Fruit fly (Drosophila melanogaster) whole organism, embryonic: ENCODE results near the gene Iru.

Experiments
- Aef1 ChIP-seq: fragments of 200-800 bp; sonication (Bioruptor generic); IDR thresholded peaks from 3 replicates; pipeline ENCODE4 v1.3.6; 2022; ENCODE audit warnings: missing biosample characterization, missing genetic modification characterization
- Atf-2 ChIP-seq: fragments of 200-800 bp; sonication (Bioruptor generic); optimal IDR thresholded peaks from 2 replicates; lab custom pipeline; 2016; ENCODE audit warnings: missing biosample characterization, missing genetic modification characterization
- CG10274 ChIP-seq: fragments of 200-800 bp; sonication (Bioruptor generic); optimal IDR thresholded peaks from 3 replicates; lab custom pipeline; 2017; ENCODE audit warnings: missing biosample characterization, mild to moderate bottlenecking, missing genetic modification characterization
- CG10543 ChIP-seq: fragments of 200-800 bp; sonication (Bioruptor generic); optimal IDR thresholded peaks from 3 replicates; lab custom pipeline; 2017; ENCODE audit warnings: missing biosample characterization, mild to moderate bottlenecking, missing genetic modification characterization, moderate library complexity
- CG10959 ChIP-seq: fragments of 200-800 bp; sonication (Bioruptor generic); IDR thresholded peaks from 2 replicates; pipeline ENCODE4 v1.3.6; 2022; ENCODE audit warnings: missing biosample characterization, missing genetic modification characterization
- CG11398 ChIP-seq: fragments of 200-800 bp; sonication (Bioruptor generic); optimal IDR thresholded peaks from 2 replicates; lab custom pipeline; 2016; ENCODE audit warnings: missing biosample characterization, missing genetic modification characterization
- CG12071 ChIP-seq: fragments of 200-800 bp; sonication (Bioruptor generic); optimal IDR thresholded peaks from 3 replicates; lab custom pipeline; 2018; ENCODE audit warnings: missing biosample characterization, mild to moderate bottlenecking, missing genetic modification characterization
- CG12744 ChIP-seq: fragments of 200-800 bp; sonication (Bioruptor generic); optimal IDR thresholded peaks from 2 replicates; lab custom pipeline; 2016; ENCODE audit warnings: missing biosample characterization, missing genetic modification characterization
- CG13296 ChIP-seq: fragments of 200-800 bp; sonication (Bioruptor generic); optimal IDR thresholded peaks from 3 replicates; lab custom pipeline; 2018; ENCODE audit warnings: missing biosample characterization, mild to moderate bottlenecking, missing genetic modification characterization
- CG13624 ChIP-seq: fragments of 200-800 bp; sonication (Bioruptor generic); optimal IDR thresholded peaks from 2 replicates; lab custom pipeline; 2016; ENCODE audit warnings: missing biosample characterization, missing genetic modification characterization
- CG15073 ChIP-seq: fragments of 200-800 bp; sonication (Bioruptor generic); optimal IDR thresholded peaks from 2 replicates; lab custom pipeline; 2016; ENCODE audit warnings: missing biosample characterization, missing genetic modification characterization
- CG17385 ChIP-seq: fragments of 200-800 bp; sonication (Bioruptor generic); optimal IDR thresholded peaks from 3 replicates; lab custom pipeline; 2018; ENCODE audit warnings: missing biosample characterization, mild to moderate bottlenecking, missing genetic modification characterization
- CG17568 ChIP-seq: fragments of 200-800 bp; sonication (Bioruptor generic); optimal IDR thresholded peaks from 2 replicates; lab custom pipeline; 2018; ENCODE audit warnings: missing biosample characterization, mild to moderate bottlenecking, missing genetic modification characterization, moderate library complexity
- CG2129 ChIP-seq: fragments of 200-800 bp; sonication (Bioruptor generic); IDR thresholded peaks from 2 replicates; pipeline ENCODE4 v1.3.6; 2022; ENCODE audit warnings: missing biosample characterization, missing genetic modification characterization; ENCODE audit not compliant: partially characterized antibody
- CG42726 ChIP-seq: fragments of 200-800 bp; sonication (Bioruptor generic); IDR thresholded peaks from 2 replicates; pipeline ENCODE4 v1.3.6; 2022; ENCODE audit warnings: missing biosample characterization, missing genetic modification characterization; ENCODE audit not compliant: partially characterized antibody
- CG4360 ChIP-seq: fragments of 200-800 bp; sonication (Bioruptor generic); IDR thresholded peaks from 2 replicates; pipeline ENCODE4 v1.3.6; 2022; ENCODE audit warnings: missing biosample characterization, missing genetic modification characterization
- CG6791 ChIP-seq: fragments of 200-800 bp; sonication (Bioruptor generic); IDR thresholded peaks from 3 replicates; pipeline ENCODE4 v1.3.6; 2022; ENCODE audit warnings: missing biosample characterization, missing genetic modification characterization; ENCODE audit not compliant: partially characterized antibody
- CG8281 ChIP-seq: fragments of 200-800 bp; sonication (Bioruptor generic); optimal IDR thresholded peaks from 2 replicates; lab custom pipeline; 2018; ENCODE audit warnings: missing biosample characterization, mild to moderate bottlenecking, missing genetic modification characterization, moderate library complexity
- CG8924 ChIP-seq: fragments of 200-800 bp; optimal IDR thresholded peaks from 3 replicates; lab custom pipeline; 2019; ENCODE audit warnings: missing biosample characterization, mild to moderate bottlenecking, missing genetic modification characterization, moderate library complexity
- CG9215 ChIP-seq: fragments of 200-800 bp; sonication (Bioruptor generic); IDR thresholded peaks from 2 replicates; pipeline ENCODE4 v1.3.6; 2022; ENCODE audit warnings: missing biosample characterization, missing genetic modification characterization
- CG9797 ChIP-seq: fragments of 200-800 bp; sonication (Bioruptor generic); optimal IDR thresholded peaks from 3 replicates; lab custom pipeline; 2018; ENCODE audit warnings: missing biosample characterization, mild to moderate bottlenecking, missing genetic modification characterization
- CG9876 ChIP-seq: fragments of 200-800 bp; sonication (Bioruptor generic); optimal IDR thresholded peaks from 2 replicates; lab custom pipeline; 2016; ENCODE audit warnings: missing biosample characterization, missing genetic modification characterization
- Chrac-16 ChIP-seq: fragments of 200-800 bp; sonication (Bioruptor generic); optimal IDR thresholded peaks from 3 replicates; lab custom pipeline; 2016; ENCODE audit warnings: missing biosample characterization, missing genetic modification characterization
- Fer2 ChIP-seq: fragments of 200-800 bp; sonication (Bioruptor generic); optimal IDR thresholded peaks from 2 replicates; lab custom pipeline; 2018; ENCODE audit warnings: missing biosample characterization, mild to moderate bottlenecking, missing genetic modification characterization, moderate library complexity
- Hr51 ChIP-seq, 2 experiments: fragments of 200-800 bp; sonication (Bioruptor generic); optimal IDR thresholded peaks; 2 replicates in 1 of 2; 3 replicates in 1 of 2; lab custom pipeline; 2016 to 2018; ENCODE audit warnings: missing biosample characterization in 2 of 2, missing genetic modification characterization in 2 of 2, mild to moderate bottlenecking in 1 of 2, moderate library complexity in 1 of 2
- MBD-R2 ChIP-seq: fragments of 200-800 bp; sonication (Bioruptor generic); IDR thresholded peaks from 2 replicates; pipeline ENCODE4 v1.3.6; 2022; ENCODE audit warnings: missing biosample characterization, missing genetic modification characterization
- NFAT ChIP-seq: fragments of 200-800 bp; sonication (Bioruptor generic); IDR thresholded peaks from 2 replicates; pipeline ENCODE4 v1.3.6; 2022; ENCODE audit warnings: missing biosample characterization, missing genetic modification characterization
- NK7.1 ChIP-seq: fragments of 200-800 bp; sonication (Bioruptor generic); optimal IDR thresholded peaks from 3 replicates; lab custom pipeline; 2016; ENCODE audit warnings: missing biosample characterization, missing genetic modification characterization
- Nf-YC ChIP-seq: fragments of 200-800 bp; optimal IDR thresholded peaks from 3 replicates; lab custom pipeline; 2019; ENCODE audit warnings: missing biosample characterization, mild to moderate bottlenecking, missing genetic modification characterization, moderate library complexity
- NfI ChIP-seq: fragments of 200-800 bp; sonication (Bioruptor generic); optimal IDR thresholded peaks from 3 replicates; lab custom pipeline; 2018; ENCODE audit warnings: missing biosample characterization, mild to moderate bottlenecking, missing genetic modification characterization, moderate library complexity
- Opbp ChIP-seq: fragments of 200-800 bp; sonication (Bioruptor generic); IDR thresholded peaks from 3 replicates; pipeline ENCODE4 v1.3.6; 2022; ENCODE audit warnings: missing biosample characterization, missing genetic modification characterization; ENCODE audit not compliant: partially characterized antibody
- Sox100B ChIP-seq: fragments of 200-800 bp; sonication (Bioruptor generic); optimal IDR thresholded peaks from 3 replicates; lab custom pipeline; 2018; ENCODE audit warnings: missing biosample characterization, mild to moderate bottlenecking, missing genetic modification characterization
- Ssrp ChIP-seq: fragments of 200-800 bp; sonication (Bioruptor generic); optimal IDR thresholded peaks from 2 replicates; lab custom pipeline; 2018; ENCODE audit warnings: missing biosample characterization, mild to moderate bottlenecking, missing genetic modification characterization, moderate library complexity
- croc ChIP-seq: fragments of 200-800 bp; sonication (Bioruptor generic); conservative IDR thresholded peaks from 3 replicates; pipeline ENCODE4 v1.3.6; 2022; ENCODE audit warnings: missing biosample characterization, missing genetic modification characterization
- dmrt99B ChIP-seq: fragments of 200-800 bp; sonication (Bioruptor generic); optimal IDR thresholded peaks from 2 replicates; lab custom pipeline; 2018; ENCODE audit warnings: missing biosample characterization, mild to moderate bottlenecking, missing genetic modification characterization, moderate library complexity
- dysf ChIP-seq: fragments of 200-800 bp; sonication (Bioruptor generic); IDR thresholded peaks from 3 replicates; pipeline ENCODE4 v1.3.6; 2022; ENCODE audit warnings: missing biosample characterization, missing genetic modification characterization
- ewg ChIP-seq: fragments of 200-800 bp; sonication (Bioruptor generic); optimal IDR thresholded peaks from 3 replicates; lab custom pipeline; 2017; ENCODE audit warnings: mild to moderate bottlenecking, missing biosample characterization, missing genetic modification reagents, missing genetic modification characterization
- gcm ChIP-seq: fragments of 200-800 bp; sonication (Bioruptor generic); optimal IDR thresholded peaks from 2 replicates; lab custom pipeline; 2019; ENCODE audit warnings: missing biosample characterization, mild to moderate bottlenecking, missing genetic modification characterization, moderate library complexity
- hth ChIP-seq: fragments of >200 bp; optimal IDR thresholded peaks from 2 replicates; lab custom pipeline; 2017; ENCODE audit warnings: inconsistent platforms
- ken ChIP-seq: fragments of 200-800 bp; sonication (Bioruptor generic); IDR thresholded peaks from 3 replicates; pipeline ENCODE4 v1.3.6; 2022; ENCODE audit warnings: missing biosample characterization, missing genetic modification characterization
- oc ChIP-seq: fragments of 200-800 bp; sonication (Bioruptor generic); optimal IDR thresholded peaks from 2 replicates; lab custom pipeline; 2018; ENCODE audit warnings: missing biosample characterization, mild to moderate bottlenecking, missing genetic modification characterization, moderate library complexity
- p53 ChIP-seq: fragments of 200-800 bp; sonication (Bioruptor generic); optimal IDR thresholded peaks from 2 replicates; lab custom pipeline; 2016; ENCODE audit warnings: missing biosample characterization, missing genetic modification characterization
- pb ChIP-seq: fragments of 200-800 bp; sonication (Bioruptor generic); optimal IDR thresholded peaks from 3 replicates; lab custom pipeline; 2016; ENCODE audit warnings: missing biosample characterization, missing genetic modification characterization
- psq ChIP-seq: fragments of 200-800 bp; sonication (Bioruptor generic); optimal IDR thresholded peaks from 2 replicates; lab custom pipeline; 2017; ENCODE audit warnings: missing biosample characterization, missing genetic modification characterization
- pzg ChIP-seq: fragments of 200-800 bp; sonication (Bioruptor generic); optimal IDR thresholded peaks from 3 replicates; lab custom pipeline; 2018; ENCODE audit warnings: missing biosample characterization, mild to moderate bottlenecking, missing genetic modification characterization, moderate library complexity
- ranshi ChIP-seq: fragments of 200-800 bp; sonication (Bioruptor generic); IDR thresholded peaks from 2 replicates; pipeline ENCODE4 v1.3.6; 2022; ENCODE audit warnings: missing biosample characterization, missing genetic modification characterization
- seq ChIP-seq: fragments of 200-800 bp; sonication (Bioruptor generic); IDR thresholded peaks from 2 replicates; pipeline ENCODE4 v1.3.6; 2022; ENCODE audit warnings: missing biosample characterization, missing genetic modification characterization
- slou ChIP-seq: fragments of 200-800 bp; sonication (Bioruptor generic); optimal IDR thresholded peaks from 3 replicates; lab custom pipeline; 2016; ENCODE audit warnings: missing biosample characterization, missing genetic modification characterization
- sna ChIP-seq: fragments of 200-800 bp; sonication (Bioruptor generic); IDR thresholded peaks from 2 replicates; pipeline ENCODE4 v1.3.6; 2022; ENCODE audit warnings: missing biosample characterization, missing genetic modification characterization; ENCODE audit not compliant: partially characterized antibody
- zfh2 ChIP-seq: fragments of 200-800 bp; sonication (Bioruptor generic); optimal IDR thresholded peaks from 2 replicates; lab custom pipeline; 2016; ENCODE audit warnings: missing biosample characterization, missing genetic modification characterization

The Iru gene

DNA sequence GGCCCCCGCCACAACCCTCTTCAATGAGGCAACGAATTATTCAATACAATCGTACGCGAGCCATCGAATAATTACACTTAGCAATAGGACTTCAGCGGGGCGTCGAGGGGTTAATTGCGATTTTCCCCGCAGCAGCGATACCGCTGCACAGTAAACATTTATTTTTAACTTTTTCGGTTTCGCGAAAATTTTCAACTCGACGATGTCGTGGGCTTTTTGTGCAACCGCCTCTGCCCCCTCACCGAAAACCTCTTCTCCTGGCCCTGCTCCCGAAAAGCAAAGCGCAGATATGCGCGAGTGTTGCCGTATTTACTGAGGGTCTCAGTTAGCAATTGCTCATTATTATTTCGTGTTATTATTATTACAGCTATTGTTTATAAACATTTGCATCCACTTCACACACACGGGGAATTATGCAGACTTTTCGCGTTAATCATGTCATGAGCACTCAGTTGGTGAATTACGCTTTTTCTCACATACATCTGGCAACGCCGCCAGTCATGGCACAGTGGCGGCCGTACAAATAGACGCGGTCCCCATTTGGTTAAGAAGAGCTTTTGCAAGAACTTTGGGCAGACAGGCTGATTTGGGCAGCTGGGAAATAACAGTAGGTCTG is 7.6 kb downstream of the Iru start (continued):
- TF ChIP-seq CG17385 (GFP tag; lab: Kevin White, UChicago) (no peak), pb (GFP tag; lab: Kevin White, UChicago) (peak; percentile 63), seq (GFP tag; lab: Robert Waterston, UW) (no peak), Hr51 (GFP tag; optimal IDR thresholded peaks at IDR 0.05; lab: Kevin White, UChicago) (no peak), Chrac-16 (GFP tag; lab: Kevin White, UChicago) (peak; percentile 51), NfI (GFP tag; lab: Kevin White, UChicago) (peak; percentile 44), CG9797 (GFP tag; lab: Kevin White, UChicago) (no peak), CG10274 (GFP tag; lab: Kevin White, UChicago) (no peak), CG12071 (GFP tag; lab: Kevin White, UChicago) (no peak), pzg (peak; percentile 70), Aef1 (GFP tag; lab: Robert Waterston, UW) (no peak), CG15073 (GFP tag; lab: Kevin White, UChicago) (peak; percentile 96), CG10959 (GFP tag; lab: Robert Waterston, UW) (no peak), NK7.1 (GFP tag; lab: Kevin White, UChicago) (no peak), CG6791 (GFP tag; lab: Robert Waterston, UW) (no peak), oc (tag; lab: Kevin White, UChicago) (no peak), Fer2 (tag; lab: Kevin White, UChicago) (no peak), dysf (GFP tag; lab: Robert Waterston, UW) (peak; percentile 49; the same call in 1 of the 3 replicates), croc (no peak), Sox100B (no peak), CG13296 (GFP tag; lab: Kevin White, UChicago) (peak; percentile 33), CG2129 (GFP tag; lab: Robert Waterston, UW) (no peak), CG12744 (GFP tag; lab: Kevin White, UChicago) (peak; percentile 27), Atf-2 (peak; percentile 22), ewg (GFP tag; lab: Kevin White, UChicago) (peak; percentile 45), NFAT (GFP tag; lab: Robert Waterston, UW) (no peak), dmrt99B (tag; lab: Kevin White, UChicago) (no peak), CG8924 (tag; lab: Kevin White, UChicago) (peak; percentile 51), sna (GFP tag; lab: Robert Waterston, UW) (0 out of 2 replicates have a peak, but pooled peaks have one; percentile 46), ranshi (GFP tag; lab: Robert Waterston, UW) (peak; percentile 29; the same call in 1 of the 2 replicates), CG4360 (no peak), CG9876 (peak; percentile 56), Ssrp (tag; lab: Kevin White, UChicago) (peak; percentile 3), zfh2 (GFP tag; lab: Kevin White, UChicago) (peak; percentile 55), CG9215 (GFP tag; lab: Robert Waterston, UW) (peak; percentile 47; the same call in 1 of the 2 replicates), CG11398 (GFP tag; lab: Kevin White, UChicago) (no peak), p53 (GFP tag; lab: Kevin White, UChicago) (peak; percentile 32), ken (0 out of 3 replicates have a peak, but pooled peaks have one; percentile 57), slou (GFP tag; lab: Kevin White, UChicago) (no peak), hth (lab: Kevin White, UChicago) (no peak), CG10543 (peak; percentile 78), CG13624 (peak; percentile 80), CG17568 (GFP tag; lab: Kevin White, UChicago) (no peak), CG8281 (tag; lab: Kevin White, UChicago) (no peak), gcm (peak; percentile 7), Opbp (GFP tag; lab: Robert Waterston, UW) (0 out of 3 replicates have a peak, but pooled peaks have one; percentile 45), MBD-R2 (GFP tag; lab: Robert Waterston, UW) (peak; percentile 57), psq (GFP tag; lab: Kevin White, UChicago) (no peak), Nf-YC (tag; lab: Kevin White, UChicago) (peak; percentile 67), CG42726 (GFP tag; lab: Robert Waterston, UW) (no peak)
